Fruit fly (Drosophila melanogaster) whole organism, embryonic: Measurements from ENCODE around the gene Cyp310a1.

Source experiments
- Bdp1 ChIP-seq: fragments of 200-800 bp; sonication (Bioruptor generic); optimal IDR thresholded peaks from 3 replicates; lab custom pipeline; 2016; ENCODE audit warnings: missing biosample characterization, missing genetic modification characterization
- CG11093 ChIP-seq: fragments of 200-800 bp; sonication (Bioruptor generic); IDR thresholded peaks from 3 replicates; pipeline ENCODE4 v1.3.6; 2022; ENCODE audit warnings: missing biosample characterization, missing genetic modification characterization
- CG12104 ChIP-seq: fragments of 200-800 bp; sonication (Bioruptor generic); optimal IDR thresholded peaks from 3 replicates; lab custom pipeline; 2016; ENCODE audit warnings: missing biosample characterization, missing genetic modification characterization
- CG12155 ChIP-seq: fragments of 200-800 bp; sonication (Bioruptor generic); optimal IDR thresholded peaks from 3 replicates; lab custom pipeline; 2016; ENCODE audit warnings: missing biosample characterization, missing genetic modification characterization
- CG12391 ChIP-seq: fragments of 200-800 bp; sonication (Bioruptor generic); optimal IDR thresholded peaks from 3 replicates; lab custom pipeline; 2018; ENCODE audit warnings: missing biosample characterization, mild to moderate bottlenecking, missing genetic modification characterization, moderate library complexity
- CG12942 ChIP-seq: fragments of 200-800 bp; sonication (Bioruptor generic); optimal IDR thresholded peaks from 3 replicates; lab custom pipeline; 2016; ENCODE audit warnings: missing biosample characterization, missing genetic modification characterization
- CG14014 ChIP-seq: fragments of 200-800 bp; sonication (Bioruptor generic); IDR thresholded peaks from 2 replicates; pipeline ENCODE4 v1.3.6; 2022; ENCODE audit warnings: missing biosample characterization, missing genetic modification characterization
- CG14050 ChIP-seq: fragments of 200-800 bp; sonication (Bioruptor generic); IDR thresholded peaks from 3 replicates; pipeline ENCODE4 v1.3.6; 2022; ENCODE audit warnings: missing biosample characterization, missing genetic modification characterization
- CG14965 ChIP-seq: fragments of 200-800 bp; sonication (Bioruptor generic); optimal IDR thresholded peaks from 2 replicates; lab custom pipeline; 2016; ENCODE audit warnings: missing biosample characterization, missing genetic modification characterization, borderline replicate concordance
- CG2199 ChIP-seq: fragments of 200-800 bp; sonication (Bioruptor generic); IDR thresholded peaks from 3 replicates; pipeline ENCODE4 v1.3.6; 2022; ENCODE audit warnings: missing biosample characterization, missing genetic modification characterization
- CG2875 ChIP-seq: fragments of 200-800 bp; sonication (Bioruptor generic); optimal IDR thresholded peaks from 2 replicates; lab custom pipeline; 2017; ENCODE audit warnings: missing biosample characterization, mild to moderate bottlenecking, missing genetic modification characterization, missing genetic modification reagents
- CG2889 ChIP-seq: fragments of 200-800 bp; sonication (Bioruptor generic); IDR thresholded peaks from 3 replicates; pipeline ENCODE4 v1.3.6; 2022; ENCODE audit warnings: missing biosample characterization, missing genetic modification characterization
- CG30431 ChIP-seq: fragments of 200-800 bp; sonication (Bioruptor generic); optimal IDR thresholded peaks from 2 replicates; lab custom pipeline; 2017; ENCODE audit warnings: missing biosample characterization, missing genetic modification characterization
- CG3281 ChIP-seq: fragments of 200-800 bp; sonication (Bioruptor generic); optimal IDR thresholded peaks from 3 replicates; lab custom pipeline; 2017; ENCODE audit warnings: missing biosample characterization, mild to moderate bottlenecking, missing genetic modification characterization
- CG34422 ChIP-seq: fragments of 200-800 bp; sonication (Bioruptor generic); IDR thresholded peaks from 3 replicates; pipeline ENCODE4 v1.3.6; 2022; ENCODE audit warnings: missing biosample characterization, missing genetic modification characterization
- CG3838 ChIP-seq: fragments of 200-800 bp; sonication (Bioruptor generic); optimal IDR thresholded peaks from 3 replicates; lab custom pipeline; 2016; ENCODE audit warnings: missing biosample characterization, missing genetic modification characterization
- CG3847 ChIP-seq: fragments of 200-800 bp; sonication (Bioruptor generic); IDR thresholded peaks from 2 replicates; pipeline ENCODE4 v1.3.6; 2022; ENCODE audit warnings: missing biosample characterization, missing genetic modification characterization
- CG4360 ChIP-seq: fragments of 200-800 bp; sonication (Bioruptor generic); IDR thresholded peaks from 2 replicates; pipeline ENCODE4 v1.3.6; 2022; ENCODE audit warnings: missing biosample characterization, missing genetic modification characterization
- CG4707 ChIP-seq: fragments of 200-800 bp; sonication (Bioruptor generic); optimal IDR thresholded peaks from 2 replicates; lab custom pipeline; 2018; ENCODE audit warnings: missing biosample characterization, mild to moderate bottlenecking, missing genetic modification characterization, moderate library complexity
- CG4730 ChIP-seq: fragments of 200-800 bp; sonication (Bioruptor generic); IDR thresholded peaks from 2 replicates; pipeline ENCODE4 v1.3.6; 2022; ENCODE audit warnings: missing biosample characterization, missing genetic modification characterization
- CG6254 ChIP-seq: fragments of 200-800 bp; sonication (Bioruptor generic); optimal IDR thresholded peaks from 3 replicates; lab custom pipeline; 2017; ENCODE audit warnings: mild to moderate bottlenecking, missing biosample characterization, missing genetic modification reagents, missing genetic modification characterization
- CG7556 ChIP-seq: fragments of 200-800 bp; sonication (Bioruptor generic); optimal IDR thresholded peaks from 2 replicates; lab custom pipeline; 2017; ENCODE audit warnings: missing biosample characterization, mild to moderate bottlenecking, missing genetic modification characterization
- CG9932 ChIP-seq: fragments of 200-800 bp; sonication (Bioruptor generic); IDR thresholded peaks from 2 replicates; pipeline ENCODE4 v1.3.6; 2022; ENCODE audit warnings: missing biosample characterization, missing genetic modification characterization
- Hmr ChIP-seq: fragments of 200-800 bp; sonication (Bioruptor generic); optimal IDR thresholded peaks from 3 replicates; lab custom pipeline; 2017; ENCODE audit warnings: mild to moderate bottlenecking, missing biosample characterization, missing genetic modification reagents, missing genetic modification characterization
- Hr3 ChIP-seq: fragments of 200-800 bp; sonication (Bioruptor generic); optimal IDR thresholded peaks from 3 replicates; lab custom pipeline; 2016; ENCODE audit warnings: missing biosample characterization, missing genetic modification characterization
- Hr51 ChIP-seq, 2 experiments: fragments of 200-800 bp; sonication (Bioruptor generic); optimal IDR thresholded peaks; 2 replicates in 1 of 2; 3 replicates in 1 of 2; lab custom pipeline; 2016 to 2018; ENCODE audit warnings: missing biosample characterization in 2 of 2, missing genetic modification characterization in 2 of 2, mild to moderate bottlenecking in 1 of 2, moderate library complexity in 1 of 2
- Lhr ChIP-seq: fragments of 200-800 bp; sonication (Bioruptor generic); optimal IDR thresholded peaks from 3 replicates; lab custom pipeline; 2017; ENCODE audit warnings: mild to moderate bottlenecking, missing biosample characterization, missing genetic modification reagents, missing genetic modification characterization
- Oaz ChIP-seq: fragments of 200-800 bp; sonication (Bioruptor generic); IDR thresholded peaks from 2 replicates; pipeline ENCODE4 v1.3.6; 2022; ENCODE audit warnings: missing biosample characterization, missing genetic modification characterization
- Rfx ChIP-seq: fragments of 200-800 bp; sonication (Bioruptor generic); IDR thresholded peaks from 2 replicates; pipeline ENCODE4 v1.3.6; 2022; ENCODE audit warnings: missing biosample characterization, missing genetic modification characterization
- Xbp1 ChIP-seq: fragments of 200-800 bp; sonication (Bioruptor generic); optimal IDR thresholded peaks from 3 replicates; lab custom pipeline; 2016; ENCODE audit warnings: missing biosample characterization, mild to moderate bottlenecking, missing genetic modification characterization
- ac ChIP-seq: fragments of 200-800 bp; sonication (Bioruptor generic); optimal IDR thresholded peaks from 3 replicates; lab custom pipeline; 2017; ENCODE audit warnings: missing biosample characterization, mild to moderate bottlenecking, missing genetic modification characterization
- az2 ChIP-seq: fragments of 200-800 bp; sonication (Bioruptor generic); optimal IDR thresholded peaks from 3 replicates; lab custom pipeline; 2016; ENCODE audit warnings: missing biosample characterization, missing genetic modification characterization
- dm ChIP-seq: fragments of 200-800 bp; sonication (Bioruptor generic); optimal IDR thresholded peaks from 3 replicates; lab custom pipeline; 2016; ENCODE audit warnings: missing biosample characterization, missing genetic modification characterization
- dpn ChIP-seq, 2 experiments: fragments of 200-800 bp; sonication (Bioruptor generic); optimal IDR thresholded peaks; 3 replicates each; lab custom pipeline; 2016; ENCODE audit warnings: missing biosample characterization in 2 of 2, missing genetic modification characterization in 2 of 2
- gem ChIP-seq: fragments of 200-800 bp; sonication (Bioruptor generic); optimal IDR thresholded peaks from 2 replicates; lab custom pipeline; 2019; ENCODE audit warnings: missing biosample characterization, mild to moderate bottlenecking, missing genetic modification characterization, moderate library complexity
- knrl ChIP-seq: fragments of 200-800 bp; sonication (Bioruptor generic); IDR thresholded peaks from 3 replicates; pipeline ENCODE4 v1.3.6; 2022; ENCODE audit warnings: missing biosample characterization, missing genetic modification characterization; ENCODE audit not compliant: partially characterized antibody
- prd ChIP-seq, 3 experiments: fragments of >200 bp in 2 of 3; fragments of 200-800 bp in 1 of 3; sonication (Bioruptor generic) in 1 of 3; optimal IDR thresholded peaks in 2 of 3; IDR thresholded peaks in 1 of 3; 2 replicates in 2 of 3; 3 replicates in 1 of 3; pipeline versions ENCODE4 v1.3.6 to Lab custom; 2017 to 2022; ENCODE audit warnings: missing biosample characterization in 1 of 3, missing genetic modification characterization in 1 of 3
- scrt ChIP-seq: fragments of 200-800 bp; sonication (Bioruptor generic); optimal IDR thresholded peaks from 2 replicates; lab custom pipeline; 2018; ENCODE audit warnings: missing biosample characterization, mild to moderate bottlenecking, missing genetic modification characterization, moderate library complexity
- sens ChIP-seq: fragments of 200-800 bp; sonication (Bioruptor generic); peaks from one replicate; lab custom pipeline; 2016; ENCODE audit warnings: missing biosample characterization, missing genetic modification characterization
- seq ChIP-seq: fragments of 200-800 bp; sonication (Bioruptor generic); IDR thresholded peaks from 2 replicates; pipeline ENCODE4 v1.3.6; 2022; ENCODE audit warnings: missing biosample characterization, missing genetic modification characterization
- shn ChIP-seq: fragments of 200-800 bp; sonication (Bioruptor generic); optimal IDR thresholded peaks from 3 replicates; lab custom pipeline; 2016; ENCODE audit warnings: missing biosample characterization, missing genetic modification characterization
- sisA ChIP-seq: fragments of 200-800 bp; sonication (Bioruptor generic); IDR thresholded peaks from 2 replicates; pipeline ENCODE4 v1.3.6; 2022; ENCODE audit warnings: missing biosample characterization, missing genetic modification characterization
- slbo ChIP-seq: fragments of 200-800 bp; sonication (Bioruptor generic); IDR thresholded peaks from 2 replicates; pipeline ENCODE4 v1.3.6; 2022; ENCODE audit warnings: missing biosample characterization, missing genetic modification characterization
- slou ChIP-seq: fragments of 200-800 bp; sonication (Bioruptor generic); optimal IDR thresholded peaks from 3 replicates; lab custom pipeline; 2016; ENCODE audit warnings: missing biosample characterization, missing genetic modification characterization
- sqz ChIP-seq: fragments of 200-800 bp; sonication (Bioruptor generic); optimal IDR thresholded peaks from 3 replicates; lab custom pipeline; 2018; ENCODE audit warnings: missing biosample characterization, mild to moderate bottlenecking, missing genetic modification characterization
- tup ChIP-seq: fragments of 200-800 bp; sonication (Bioruptor generic); optimal IDR thresholded peaks from 2 replicates; lab custom pipeline; 2016; ENCODE audit warnings: missing biosample characterization, mild to moderate bottlenecking, missing genetic modification characterization, moderate library complexity
- vvl ChIP-seq: fragments of 200-800 bp; sonication (Bioruptor generic); IDR thresholded peaks from 2 replicates; pipeline ENCODE4 v1.3.6; 2022; ENCODE audit warnings: missing biosample characterization, missing genetic modification characterization
- wek ChIP-seq: fragments of 200-800 bp; sonication (Bioruptor generic); optimal IDR thresholded peaks from 3 replicates; lab custom pipeline; 2018; ENCODE audit warnings: missing biosample characterization, mild to moderate bottlenecking, missing genetic modification characterization, moderate library complexity
- z ChIP-seq: fragments of 200-800 bp; sonication (Bioruptor generic); IDR thresholded peaks from 3 replicates; pipeline ENCODE4 v1.3.6; 2022; ENCODE audit warnings: missing biosample characterization, missing genetic modification characterization

Cyp310a1 gene

dm6 chr2L:18653328-18653675 is 492 bp upstream of the Cyp310a1 start (continued):
- TF ChIP-seq Lhr (GFP tag; lab: Kevin White, UChicago) (peak; percentile 31), CG14965 (GFP tag; lab: Kevin White, UChicago) (peak; percentile 1), CG9932 (GFP tag; lab: Robert Waterston, UW) (no peak), z (peak; percentile 41; the same call in 1 of the 3 replicates), ac (GFP tag; lab: Kevin White, UChicago) (no peak), CG12155 (GFP tag; lab: Kevin White, UChicago) (no peak), knrl (GFP tag; lab: Robert Waterston, UW) (no peak), slou (GFP tag; lab: Kevin White, UChicago) (peak; percentile 24), CG12104 (peak; percentile 52), Bdp1 (GFP tag; lab: Kevin White, UChicago) (no peak), Rfx (GFP tag; lab: Robert Waterston, UW) (peak; percentile 59; the same call in 1 of the 2 replicates), prd (optimal IDR thresholded peaks at IDR 0.05; lab: Kevin White, UChicago) (no peak), prd (GFP tag; IDR thresholded peaks at IDR 0.05; lab: Robert Waterston, UW) (peak; percentile 94), CG2199 (peak; percentile 78; the same call in 1 of the 3 replicates), shn (GFP tag; lab: Kevin White, UChicago) (no peak), CG4707 (GFP tag; lab: Kevin White, UChicago) (peak; percentile 62), CG14014 (0 out of 2 replicates have a peak, but pooled peaks have one; percentile 15), CG3281 (peak; percentile 43), CG4360 (GFP tag; lab: Robert Waterston, UW) (peak; percentile 49), Xbp1 (peak; percentile 77), CG12942 (GFP tag; lab: Kevin White, UChicago) (no peak), CG2889 (GFP tag; lab: Robert Waterston, UW) (no peak), CG30431 (GFP tag; lab: Kevin White, UChicago) (no peak), CG6254 (GFP tag; lab: Kevin White, UChicago) (peak; percentile 78), sqz (peak; percentile 52), Hr51 (GFP tag; optimal IDR thresholded peaks at IDR 0.05; lab: Kevin White, UChicago) (peak in 1 of 2 experiments; percentile 57), wek (GFP tag; lab: Kevin White, UChicago) (no peak), CG11093 (GFP tag; lab: Robert Waterston, UW) (peak; percentile 71), scrt (GFP tag; lab: Kevin White, UChicago) (peak; percentile 28), CG4730 (GFP tag; lab: Robert Waterston, UW) (peak; percentile 70), vvl (GFP tag; lab: Robert Waterston, UW) (peak; percentile 91), Hmr (GFP tag; lab: Kevin White, UChicago) (no peak), CG34422 (GFP tag; lab: Robert Waterston, UW) (peak; percentile 71; the same call in 2 of the 3 replicates), CG14050 (GFP tag; lab: Robert Waterston, UW) (0 out of 3 replicates have a peak, but pooled peaks have one; percentile 13), seq (GFP tag; lab: Robert Waterston, UW) (0 out of 2 replicates have a peak, but pooled peaks have one; percentile 53)

- TF ChIP-seq z (no peak), CG3838 (GFP tag; lab: Kevin White, UChicago) (no peak), tup (GFP tag; lab: Kevin White, UChicago) (no peak), Oaz (0 out of 2 replicates have a peak, but pooled peaks have one; percentile 19), CG7556 (GFP tag; lab: Kevin White, UChicago) (peak; percentile 32), gem (peak; percentile 73), slbo (GFP tag; lab: Robert Waterston, UW) (peak; percentile 26; the same call in 1 of the 2 replicates), Hr3 (GFP tag; lab: Kevin White, UChicago) (peak; percentile 23), dpn (GFP tag; optimal IDR thresholded peaks at IDR 0.05; lab: Kevin White, UChicago) (peak in 1 of 2 experiments; percentile 48), CG3847 (GFP tag; lab: Robert Waterston, UW) (0 out of 2 replicates have a peak, but pooled peaks have one; percentile 18), sens (GFP tag; lab: Kevin White, UChicago) (peak; percentile 93), sisA (GFP tag; lab: Robert Waterston, UW) (peak; percentile 52), CG12391 (tag; lab: Kevin White, UChicago) (peak; percentile 57), az2 (peak; percentile 32), dm (GFP tag; lab: Kevin White, UChicago) (peak; percentile 16), CG2875 (GFP tag; lab: Kevin White, UChicago) (peak; percentile 37)
These were observed 4.8 kb downstream of the Cyp310a1 start for dm6 chr2L:18647857-18648652.
